Comparison of ENCODE assay signal across 1 fruit fly cellular context in the genomic region with DNA sequence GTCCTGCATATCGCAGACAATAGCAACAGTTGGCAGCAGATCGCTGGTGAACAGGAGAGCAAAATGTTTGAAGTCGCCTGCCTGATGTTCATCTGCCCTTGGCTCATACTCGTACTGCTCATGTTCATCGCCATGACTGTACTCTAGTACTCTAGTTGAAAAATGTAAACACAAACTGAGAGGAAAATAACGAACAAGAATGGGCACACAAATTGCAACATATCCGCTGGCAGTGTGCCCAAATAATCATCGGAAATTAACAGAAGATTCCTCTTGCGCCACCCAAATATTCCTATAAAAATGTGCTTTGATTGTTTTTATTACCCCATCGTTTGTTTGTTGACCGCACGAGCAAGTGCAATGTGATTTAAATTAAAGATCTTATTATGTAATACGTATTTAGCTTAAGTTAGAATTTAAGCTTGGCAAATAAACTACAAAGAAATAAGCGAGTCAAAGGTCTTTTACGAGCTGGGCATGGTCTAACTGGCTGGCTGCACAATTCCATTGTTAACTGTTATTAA.
TF ChIP-seq lines count a peak whose summit lies in the region.

No protein-coding gene starts in this region.

TF ChIP-seq in whole organism, embryonic, 481 proteins besides CTCF, POLR2A, EP300 and RAD21 (continued from another document):
- TF ChIP-seq Jarid2 (GFP tag; optimal IDR thresholded peaks at IDR 0.05; lab: Kevin White, UChicago) (peak; percentile 27), stwl (tag; optimal IDR thresholded peaks at IDR 0.05; lab: Kevin White, UChicago) (peak; percentile 51), Pdp1 (GFP tag; optimal IDR thresholded peaks at IDR 0.05; lab: Kevin White, UChicago) (peak in 1 of 2 experiments; percentile 31), Sox100B (GFP tag; optimal IDR thresholded peaks at IDR 0.05; lab: Kevin White, UChicago) (peak; percentile 13), Bgb (GFP tag; IDR thresholded peaks at IDR 0.05; lab: Robert Waterston, UW; ENCODE audit: partially characterized antibody) (0 out of 2 replicates have a peak, but pooled peaks have one; percentile 5), CG15073 (GFP tag; optimal IDR thresholded peaks at IDR 0.05; lab: Kevin White, UChicago) (peak; percentile 57), CG10543 (GFP tag; optimal IDR thresholded peaks at IDR 0.05; lab: Kevin White, UChicago) (peak; percentile 5), CG4730 (GFP tag; IDR thresholded peaks at IDR 0.05; lab: Robert Waterston, UW) (no peak), Doc3 (GFP tag; IDR thresholded peaks at IDR 0.05; lab: Robert Waterston, UW; ENCODE audit: partially characterized antibody) (no peak), Ets97D (GFP tag; optimal IDR thresholded peaks at IDR 0.05; lab: Kevin White, UChicago) (peak; percentile 16), CG15011 (GFP tag; optimal IDR thresholded peaks at IDR 0.05; lab: Kevin White, UChicago) (no peak), Ets65A (GFP tag; lab: Kevin White, UChicago) (peak; percentile 72), shn (GFP tag; optimal IDR thresholded peaks at IDR 0.05; lab: Kevin White, UChicago) (no peak), Oli (tag; optimal IDR thresholded peaks at IDR 0.05; lab: Kevin White, UChicago) (no peak), E2f1 (GFP tag; IDR thresholded peaks at IDR 0.05; lab: Robert Waterston, UW) (no peak; the same call in 1 of the 2 replicates), CG2199 (GFP tag; IDR thresholded peaks at IDR 0.05; lab: Robert Waterston, UW) (0 out of 3 replicates have a peak, but pooled peaks have one; percentile 5), sens (GFP tag; lab: Kevin White, UChicago) (peak; percentile 69), Oaz (GFP tag; IDR thresholded peaks at IDR 0.05; lab: Robert Waterston, UW) (no peak)
